Worm (Caenorhabditis elegans) whole organism, L3 larva: ENCODE measurements around the gene H13N06.2.

ENCODE experiments used
- aly-2 ChIP-seq: fragments of 150-350 bp; optimal IDR thresholded peaks from 2 replicates; lab custom pipeline; 2014; ENCODE audit warnings: missing biosample characterization, missing genetic modification characterization
- daf-12 ChIP-seq: fragments of 150-350 bp; optimal IDR thresholded peaks from 2 replicates; lab custom pipeline; 2014; ENCODE audit warnings: missing biosample characterization, missing genetic modification reagents, missing genetic modification characterization
- elt-2 ChIP-seq: sonication (generic microtip); optimal IDR thresholded peaks from 2 replicates; lab custom pipeline; 2016; ENCODE audit warnings: missing genetic modification reagents, mild to moderate bottlenecking, missing genetic modification characterization, missing compliant biosample characterization
- fos-1 ChIP-seq: fragments of 150-350 bp; optimal IDR thresholded peaks from 2 replicates; lab custom pipeline; 2014; ENCODE audit warnings: missing biosample characterization, missing genetic modification characterization
- nhr-11 ChIP-seq: fragments of 150-350 bp; optimal IDR thresholded peaks from 2 replicates; lab custom pipeline; 2014; ENCODE audit warnings: missing biosample characterization, missing genetic modification characterization
- nhr-12 ChIP-seq: fragments of 150-350 bp; optimal IDR thresholded peaks from 2 replicates; lab custom pipeline; 2014; ENCODE audit warnings: missing biosample characterization, missing genetic modification characterization
- nhr-25 ChIP-seq: sonication (generic microtip); optimal IDR thresholded peaks from 2 replicates; lab custom pipeline; 2017; ENCODE audit warnings: missing biosample characterization, missing genetic modification characterization
- nhr-77 ChIP-seq: fragments of 150-350 bp; optimal IDR thresholded peaks from 2 replicates; lab custom pipeline; 2014; ENCODE audit warnings: missing biosample characterization, missing genetic modification characterization
- pha-4 ChIP-seq: fragments of 150-350 bp; optimal IDR thresholded peaks from 2 replicates; lab custom pipeline; 2014; ENCODE audit warnings: missing biosample characterization, missing genetic modification reagents, missing genetic modification characterization
- unc-39 ChIP-seq: sonication (generic microtip); optimal IDR thresholded peaks from 4 replicates; lab custom pipeline; 2017; ENCODE audit warnings: missing biosample characterization, missing genetic modification characterization
- unc-62 ChIP-seq: fragments of 150-350 bp; sonication (generic microtip); optimal IDR thresholded peaks from 4 replicates; lab custom pipeline; 2014; ENCODE audit warnings: missing biosample characterization, missing genetic modification reagents, missing genetic modification characterization

DNA sequence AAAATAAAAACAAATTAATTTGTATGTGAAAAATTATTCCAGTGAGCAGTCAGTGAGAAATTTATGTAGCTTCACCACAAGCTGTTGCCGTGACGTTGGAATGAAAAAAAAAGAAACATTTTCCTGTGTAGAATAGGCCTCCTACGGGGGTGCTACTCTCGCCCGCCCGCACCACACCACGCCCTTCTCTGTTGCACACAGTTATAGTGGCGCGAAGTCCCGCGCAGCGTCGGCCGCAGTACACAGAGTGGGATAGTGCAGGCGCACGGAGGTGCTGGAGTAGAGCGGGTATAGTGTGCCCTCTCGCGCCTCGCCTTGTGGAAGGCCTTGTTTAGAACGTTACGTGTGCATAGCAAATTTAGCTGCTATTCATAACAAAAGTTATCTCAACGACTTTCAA lies 49.1 kb upstream of the H13N06.2 start:
- TF ChIP-seq elt-2 (tag; lab: Kevin White, UChicago) (no peak), nhr-12 (no peak), unc-62 (GFP tag; lab: Kevin White, UChicago) (no peak), daf-12 (tag; lab: Kevin White, UChicago) (no peak), unc-39 (tag; lab: Kevin White, UChicago) (no peak), pha-4 (no peak), nhr-11 (tag; lab: Kevin White, UChicago) (no peak), fos-1 (tag; lab: Kevin White, UChicago) (no peak), nhr-25 (tag; lab: Kevin White, UChicago) (no peak), aly-2 (tag; lab: Kevin White, UChicago) (no peak), nhr-77 (tag; lab: Kevin White, UChicago) (no peak)
